Fruit fly (Drosophila melanogaster): ENCODE data around the gene CG7110.

CG7110 gene

dm6 chr2L:13394903-13395302 lies 3.9 kb upstream of the CG7110 start, which contains the start of gene RpL24 (continued):
- TF ChIP-seq gem (tag; optimal IDR thresholded peaks at IDR 0.05) (peak; percentile 80), CG9876 (GFP tag; optimal IDR thresholded peaks at IDR 0.05) (peak; percentile 88), gce (GFP tag; IDR thresholded peaks at IDR 0.05) (peak; percentile 96), CG17829 (tag; optimal IDR thresholded peaks at IDR 0.05) (peak; percentile 82), CG3281 (GFP tag; optimal IDR thresholded peaks at IDR 0.05) (peak; percentile 96), knrl (GFP tag; IDR thresholded peaks at IDR 0.05; ENCODE audit: partially characterized antibody) (no peak; the same call in 2 of the 3 replicates), CG15073 (GFP tag; optimal IDR thresholded peaks at IDR 0.05) (no peak), crc (GFP tag; optimal IDR thresholded peaks at IDR 0.05) (peak; percentile 68), CG11560 (tag; IDR thresholded peaks at IDR 0.05) (no peak), CG14667 (GFP tag; IDR thresholded peaks at IDR 0.05) (peak; percentile 24; the same call in 1 of the 2 replicates), CG31224 (GFP tag; IDR thresholded peaks at IDR 0.05) (peak; percentile 76), CG18764 (GFP tag; optimal IDR thresholded peaks at IDR 0.05) (peak; percentile 89), CG43689 (GFP tag; IDR thresholded peaks at IDR 0.05) (peak; percentile 86), ap (GFP tag; IDR thresholded peaks at IDR 0.05) (peak; percentile 80), btn (GFP tag; optimal IDR thresholded peaks at IDR 0.05) (peak; percentile 89), Aef1 (GFP tag; IDR thresholded peaks at IDR 0.05) (peak; percentile 54; the same call in 2 of the 3 replicates), CG2199 (GFP tag; IDR thresholded peaks at IDR 0.05) (no peak), Mad (GFP tag; optimal IDR thresholded peaks at IDR 0.05) (peak; percentile 92), CG12942 (GFP tag; optimal IDR thresholded peaks at IDR 0.05) (peak; percentile 77), CG12236 (GFP tag; optimal IDR thresholded peaks at IDR 0.05) (peak; percentile 92), zen2 (GFP tag; IDR thresholded peaks at IDR 0.05; ENCODE audit: partially characterized antibody) (no peak; the same call in 2 of the 3 replicates), gcm (GFP tag; optimal IDR thresholded peaks at IDR 0.05) (peak; percentile 88), CG11398 (GFP tag; optimal IDR thresholded peaks at IDR 0.05) (peak; percentile 93), CG15011 (GFP tag; optimal IDR thresholded peaks at IDR 0.05) (peak; percentile 90), CG10321 (GFP tag; IDR thresholded peaks at IDR 0.05) (peak; percentile 70), chif (GFP tag; optimal IDR thresholded peaks at IDR 0.05) (peak; percentile 80 to 91), Max (GFP tag; optimal IDR thresholded peaks at IDR 0.05) (peak; percentile 98), pum (GFP tag; optimal IDR thresholded peaks at IDR 0.05) (peak; percentile 59), nmo (GFP tag; optimal IDR thresholded peaks at IDR 0.05) (peak; percentile 86), tll (GFP tag; optimal IDR thresholded peaks at IDR 0.05) (peak in 1 of 2 experiments; percentile 17), Dip2 (GFP tag; IDR thresholded peaks at IDR 0.05) (no peak), CG1647 (GFP tag; optimal IDR thresholded peaks at IDR 0.05) (peak; percentile 77), Blimp-1 (GFP tag; optimal IDR thresholded peaks at IDR 0.05) (peak; percentile 67), gt (GFP tag; IDR thresholded peaks at IDR 0.05) (no peak), MESR4 (GFP tag; optimal IDR thresholded peaks at IDR 0.05) (peak; percentile 100), D (optimal IDR thresholded peaks at IDR 0.05) (no peak), D (GFP tag; optimal IDR thresholded peaks at IDR 0.05) (peak; percentile 86), CG10565 (GFP tag; optimal IDR thresholded peaks at IDR 0.05) (peak; percentile 70), CG4404 (GFP tag; IDR thresholded peaks at IDR 0.05) (no peak), sug (tag; optimal IDR thresholded peaks at IDR 0.05) (peak; percentile 87), MBD-R2 (GFP tag; IDR thresholded peaks at IDR 0.05) (peak; percentile 71), kay (GFP tag; optimal IDR thresholded peaks at IDR 0.05) (peak; percentile 37), NC2β (GFP tag; optimal IDR thresholded peaks at IDR 0.05) (peak; percentile 97), Mrtf (GFP tag; IDR thresholded peaks at IDR 0.05) (peak; percentile 59; the same call in 2 of the 3 replicates), luna (GFP tag; optimal IDR thresholded peaks at IDR 0.05) (peak; percentile 92), Ada2b (GFP tag; IDR thresholded peaks at IDR 0.05) (peak; percentile 76; the same call in 1 of the 2 replicates), CG18599 (GFP tag; optimal IDR thresholded peaks at IDR 0.05) (peak; percentile 95), CG8765 (GFP tag; IDR thresholded peaks at IDR 0.05) (no peak), CG7839 (tag; optimal IDR thresholded peaks at IDR 0.05) (peak; percentile 86), mam (GFP tag; optimal IDR thresholded peaks at IDR 0.05) (peak; percentile 79), Bteb2 (GFP tag; optimal IDR thresholded peaks at IDR 0.05) (peak; percentile 86)
